Worm (Caenorhabditis elegans): ENCODE measurements around the gene W09H1.4.
A peak's percentile ranks its signal among the peaks of the same experiment; 100 is the strongest.

W09H1.4 gene

ce11 chrII:13156971-13157370 lies 26.4 kb upstream of the W09H1.4 start, which contains the start of the genes hpr-17 and F32A11.1 (continued):
- TF ChIP-seq ekl-4 (GFP tag; IDR thresholded peaks at IDR 0.05) (peak; percentile 64; the same call in 1 of the 2 replicates), nfyb-1 (GFP tag; IDR thresholded peaks at IDR 0.05) (peak; percentile 88), him-1 (tag; optimal IDR thresholded peaks at IDR 0.05) (no peak), pbrm-1 (GFP tag; IDR thresholded peaks at IDR 0.05) (peak; percentile 84), snpc-4 (GFP tag; optimal IDR thresholded peaks at IDR 0.05) (peak; percentile 40), snpc-4 (tag; optimal IDR thresholded peaks at IDR 0.05) (peak; percentile 47 to 78 (median 62)), ztf-18 (tag; optimal IDR thresholded peaks at IDR 0.05) (peak; percentile 96), ceh-100 (GFP tag; IDR thresholded peaks at IDR 0.05) (peak; percentile 67), snpc-3.4 (tag; optimal IDR thresholded peaks at IDR 0.05) (no peak), C17E4.6 (GFP tag; IDR thresholded peaks at IDR 0.05) (no peak), rcor-1 (GFP tag; IDR thresholded peaks at IDR 0.05) (peak; percentile 56; the same call in 1 of the 2 replicates), ceh-27 (GFP tag; optimal IDR thresholded peaks at IDR 0.05) (peak; percentile 18), attf-6 (GFP tag; IDR thresholded peaks at IDR 0.05) (no peak), lin-26 (GFP tag; IDR thresholded peaks at IDR 0.05) (no peak), somi-1 (GFP tag; optimal IDR thresholded peaks at IDR 0.05) (no peak), lsy-27 (tag; optimal IDR thresholded peaks at IDR 0.05; ENCODE audit: borderline replicate concordance, insufficient read depth) (no peak), ccch-3 (GFP tag; optimal IDR thresholded peaks at IDR 0.05) (no peak), egrh-3 (GFP tag; IDR thresholded peaks at IDR 0.05) (no peak), Y79H2A.3 (GFP tag; conservative IDR thresholded peaks at IDR 0.05) (no peak), tbp1 (GFP tag; optimal IDR thresholded peaks at IDR 0.05) (peak; percentile 52), lin-40 (tag; optimal IDR thresholded peaks at IDR 0.05) (peak; percentile 87), let-607 (tag; optimal IDR thresholded peaks at IDR 0.05) (no peak), zfh-2 (GFP tag; conservative IDR thresholded peaks at IDR 0.05) (peak; percentile 35; the same call in 1 of the 2 replicates), rpc-1 (optimal IDR thresholded peaks at IDR 0.05) (no peak), rpc-1 (tag; optimal IDR thresholded peaks at IDR 0.05) (no peak), lin-54 (GFP tag; optimal IDR thresholded peaks at IDR 0.05) (peak; percentile 97), Y53F4B.3 (GFP tag; IDR thresholded peaks at IDR 0.05) (no peak), F55B11.4 (tag; optimal IDR thresholded peaks at IDR 0.05; ENCODE audit: borderline replicate concordance, insufficient read depth) (no peak), Y95B8A.8 (GFP tag; IDR thresholded peaks at IDR 0.05) (no peak), nhr-179 (tag; optimal IDR thresholded peaks at IDR 0.05) (no peak), dox-1 (GFP tag; IDR thresholded peaks at IDR 0.05) (peak; percentile 72; the same call in 1 of the 2 replicates), hsf-1 (GFP tag; IDR thresholded peaks at IDR 0.05) (0 out of 2 replicates have a peak, but pooled peaks have one; percentile 40), F33H1.4 (GFP tag; IDR thresholded peaks at IDR 0.05) (peak; percentile 66), die-1 (tag; optimal IDR thresholded peaks at IDR 0.05) (no peak), hlh-12 (tag; optimal IDR thresholded peaks at IDR 0.05) (no peak), nhr-80 (tag; optimal IDR thresholded peaks at IDR 0.05) (peak; percentile 32)

- 0 out of 2 replicates have a peak, but pooled peaks have one; percentile 49 for TF ChIP-seq F37B4.10 (GFP tag; IDR thresholded peaks at IDR 0.05)
- no peak for TF ChIP-seq cebp-1 (GFP tag; IDR thresholded peaks at IDR 0.05)
- peak; percentile 38 for TF ChIP-seq cebp-1 (tag; optimal IDR thresholded peaks at IDR 0.05)
- no peak for TF ChIP-seq die-1 (tag; optimal IDR thresholded peaks at IDR 0.05)
These were observed 23.5 kb upstream of the W09H1.4 start for ce11 chrII:13159869-13160268.

Data from whole organism, young adult.